Fruit fly (Drosophila melanogaster): Measurements from ENCODE around the gene Gtpx.

DNA sequence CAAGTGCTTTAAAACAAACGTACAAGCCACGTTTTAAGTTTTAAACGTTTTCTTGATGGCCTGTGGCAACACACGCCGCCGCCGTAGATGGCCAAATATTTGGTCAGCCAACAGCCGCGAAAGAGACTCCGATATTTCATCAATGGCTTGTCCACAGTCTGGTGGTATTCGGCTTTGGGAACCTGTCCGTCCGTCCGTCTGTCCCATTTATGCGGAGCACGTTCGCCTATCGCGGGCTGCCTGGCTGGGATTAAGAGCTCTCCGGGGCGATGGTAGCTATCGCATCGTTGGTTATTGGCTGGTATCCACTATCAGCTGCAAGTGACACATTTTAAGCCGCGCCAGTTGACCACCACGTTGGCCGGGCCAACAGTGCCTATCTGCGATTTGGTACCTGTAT, 18.5 kb upstream of the Gtpx start:
- TF ChIP-seq CG10348 (GFP tag; IDR thresholded peaks at IDR 0.05) (no peak), EcR (GFP tag; optimal IDR thresholded peaks at IDR 0.05) (no peak)
